Worm (Caenorhabditis elegans) whole organism, mixed stage, embryonic: Measurements from ENCODE around the gene samt-1.

ENCODE experiments used
- bed-3 ChIP-seq: fragments of 200-800 bp; sonication (Bioruptor generic); optimal IDR thresholded peaks from 3 replicates; lab custom pipeline; 2018; ENCODE audit warnings: mild to moderate bottlenecking, missing genetic modification characterization, moderate library complexity, missing compliant biosample characterization
- ceh-83 ChIP-seq: fragments of 200-800 bp; sonication (Bioruptor generic); optimal IDR thresholded peaks from 2 replicates; lab custom pipeline; 2018; ENCODE audit warnings: mild to moderate bottlenecking, missing genetic modification characterization, missing compliant biosample characterization
- drap-1 ChIP-seq: fragments of 200-800 bp; sonication (Bioruptor generic); optimal IDR thresholded peaks from 3 replicates; lab custom pipeline; 2018; ENCODE audit warnings: mild to moderate bottlenecking, missing genetic modification characterization, missing compliant biosample characterization
- elt-1 ChIP-seq: sonication (generic microtip); optimal IDR thresholded peaks from 2 replicates; lab custom pipeline; 2017; ENCODE audit warnings: missing genetic modification characterization, mild to moderate bottlenecking, missing compliant biosample characterization, antibody characterized with exemption, moderate library complexity, borderline replicate concordance; ENCODE audit not compliant: insufficient read depth
- lsy-2 ChIP-seq: fragments of 150-350 bp; optimal IDR thresholded peaks from 2 replicates; lab custom pipeline; 2014; ENCODE audit warnings: missing biosample characterization, missing genetic modification characterization
- mep-1 ChIP-seq: fragments of 150-350 bp; optimal IDR thresholded peaks from 2 replicates; lab custom pipeline; 2017; ENCODE audit warnings: missing biosample characterization, missing genetic modification reagents, missing genetic modification characterization, inconsistent platforms
- nhr-237 ChIP-seq: fragments of 150-350 bp; optimal IDR thresholded peaks from 2 replicates; lab custom pipeline; 2014; ENCODE audit warnings: missing biosample characterization, missing genetic modification characterization
- nhr-76 ChIP-seq: sonication (generic microtip); optimal IDR thresholded peaks from 2 replicates; lab custom pipeline; 2017; ENCODE audit warnings: missing biosample characterization, missing genetic modification characterization
- pha-4 ChIP-seq: fragments of 150-350 bp; optimal IDR thresholded peaks from 2 replicates; lab custom pipeline; 2018; ENCODE audit warnings: missing biosample characterization, missing genetic modification reagents, missing genetic modification characterization
- unc-62 ChIP-seq: fragments of 150-350 bp; optimal IDR thresholded peaks from 2 replicates; lab custom pipeline; 2014; ENCODE audit warnings: missing biosample characterization, missing genetic modification reagents, missing genetic modification characterization
- zip-8 ChIP-seq: fragments of 150-350 bp; optimal IDR thresholded peaks from 2 replicates; lab custom pipeline; 2014; ENCODE audit warnings: missing biosample characterization, missing genetic modification characterization
- ztf-11 ChIP-seq: fragments of 150-350 bp; optimal IDR thresholded peaks from 2 replicates; lab custom pipeline; 2014; ENCODE audit warnings: missing biosample characterization, missing genetic modification characterization

- TF ChIP-seq drap-1 (GFP tag; lab: Kevin White, UChicago) = no peak
- TF ChIP-seq elt-1 (tag; lab: Kevin White, UChicago) = no peak
- TF ChIP-seq bed-3 = no peak
- TF ChIP-seq nhr-237 (tag; lab: Kevin White, UChicago) = no peak
- no peak for TF ChIP-seq lsy-2 (tag; lab: Kevin White, UChicago)
- TF ChIP-seq mep-1 (tag; lab: Kevin White, UChicago) = no peak
- TF ChIP-seq unc-62 (GFP tag; lab: Kevin White, UChicago) = no peak
- TF ChIP-seq ztf-11 (tag; lab: Kevin White, UChicago) = no peak
- TF ChIP-seq nhr-76 = no peak
- TF ChIP-seq zip-8 (tag; lab: Kevin White, UChicago) = no peak
- TF ChIP-seq ceh-83 = no peak
- no peak for TF ChIP-seq pha-4 (tag; lab: Kevin White, UChicago)
These were observed 38.3 kb upstream of the samt-1 start for ce11 chrIV:2892787-2893485.
